Worm (Caenorhabditis elegans) whole organism, young adult: ENCODE data around the gene cbp-1.
A peak's percentile ranks its signal among the peaks of the same experiment; 100 is the strongest.

ENCODE experiments used
- F23B12.7 ChIP-seq: sonication (generic microtip); optimal IDR thresholded peaks from 2 replicates; lab custom pipeline; 2017; ENCODE audit warnings: missing genetic modification characterization, mild to moderate bottlenecking, missing compliant biosample characterization, antibody characterized with exemption, moderate library complexity; ENCODE audit not compliant: insufficient read depth
- F39B2.1 ChIP-seq: fragments of 200-800 bp; sonication (Bioruptor generic); IDR thresholded peaks from 2 replicates; pipeline ENCODE4 v1.3.6; 2022; ENCODE audit warnings: missing genetic modification reagents, missing genetic modification characterization, missing compliant biosample characterization
- K11D2.4 ChIP-seq: fragments of 200-800 bp; sonication (Bioruptor generic); IDR thresholded peaks from 2 replicates; pipeline ENCODE4 v1.3.6; 2022; ENCODE audit warnings: missing genetic modification reagents, missing genetic modification characterization, missing compliant biosample characterization
- Y56A3A.18 ChIP-seq: fragments of 200-800 bp; sonication (Bioruptor generic); IDR thresholded peaks from 2 replicates; pipeline ENCODE4 v1.3.6; 2022; ENCODE audit warnings: missing genetic modification reagents, missing genetic modification characterization, missing compliant biosample characterization
- ama-1 ChIP-seq, 3 experiments: fragments of 150-350 bp in 1 of 3; sonication (generic microtip) in 2 of 3; optimal IDR thresholded peaks; 2 replicates each; lab custom pipeline; 2014 to 2018; ENCODE audit warnings: missing biosample characterization in 2 of 3, missing genetic modification characterization in 2 of 3, missing genetic modification reagents in 2 of 3
- attf-5 ChIP-seq: fragments of 200-800 bp; sonication (Bioruptor generic); optimal IDR thresholded peaks from 2 replicates; lab custom pipeline; 2018; ENCODE audit warnings: mild to moderate bottlenecking, missing genetic modification characterization, missing compliant biosample characterization
- ccch-3 ChIP-seq: fragments of 200-800 bp; sonication (Bioruptor generic); optimal IDR thresholded peaks from 2 replicates; lab custom pipeline; 2018; ENCODE audit warnings: mild to moderate bottlenecking, missing genetic modification characterization, missing compliant biosample characterization
- cebp-1 ChIP-seq, 2 experiments: fragments of 200-800 bp in 1 of 2; sonication (Bioruptor generic) in 1 of 2; sonication (generic microtip) in 1 of 2; IDR thresholded peaks in 1 of 2; optimal IDR thresholded peaks in 1 of 2; 2 replicates each; pipeline versions ENCODE4 v1.3.6 to Lab custom; 2017 to 2022; ENCODE audit warnings: missing compliant biosample characterization in 2 of 2, missing genetic modification characterization in 2 of 2, mild to moderate bottlenecking in 1 of 2, missing genetic modification reagents in 1 of 2, moderate library complexity in 1 of 2
- ceh-27 ChIP-seq: fragments of 200-800 bp; sonication (Bioruptor generic); optimal IDR thresholded peaks from 2 replicates; lab custom pipeline; 2018; ENCODE audit warnings: mild to moderate bottlenecking, missing genetic modification characterization, moderate library complexity, missing compliant biosample characterization
- ceh-79 ChIP-seq: sonication (generic microtip); optimal IDR thresholded peaks from 2 replicates; lab custom pipeline; 2017; ENCODE audit warnings: mild to moderate bottlenecking, missing genetic modification characterization, missing compliant biosample characterization
- chd-7 ChIP-seq: sonication (generic microtip); optimal IDR thresholded peaks from 2 replicates; lab custom pipeline; 2016; ENCODE audit warnings: mild to moderate bottlenecking, missing genetic modification characterization, moderate library complexity, missing compliant biosample characterization
- die-1 ChIP-seq: sonication (generic microtip); optimal IDR thresholded peaks from 2 replicates; lab custom pipeline; 2016; ENCODE audit warnings: missing genotype, mild to moderate bottlenecking, missing genetic modification characterization, missing compliant biosample characterization
- dpff-1 ChIP-seq: sonication (generic microtip); optimal IDR thresholded peaks from 2 replicates; lab custom pipeline; 2017; ENCODE audit warnings: mild to moderate bottlenecking, missing genetic modification characterization, missing compliant biosample characterization
- dpl-1 ChIP-seq: fragments of 150-350 bp; optimal IDR thresholded peaks from 2 replicates; lab custom pipeline; 2014; ENCODE audit warnings: missing biosample characterization, missing genetic modification reagents, missing genetic modification characterization
- egrh-3 ChIP-seq: fragments of 200-800 bp; sonication (Bioruptor generic); IDR thresholded peaks from 2 replicates; pipeline ENCODE4 v1.3.6; 2022; ENCODE audit warnings: missing genetic modification reagents, missing genetic modification characterization, missing compliant biosample characterization
- fkh-3 ChIP-seq: sonication (generic microtip); optimal IDR thresholded peaks from 2 replicates; lab custom pipeline; 2016; ENCODE audit warnings: mild to moderate bottlenecking, missing genetic modification characterization, missing compliant biosample characterization
- gei-17 ChIP-seq: fragments of 200-800 bp; sonication (Bioruptor generic); optimal IDR thresholded peaks from 2 replicates; lab custom pipeline; 2018; ENCODE audit warnings: mild to moderate bottlenecking, missing genetic modification characterization, missing compliant biosample characterization
- hmg-1.2 ChIP-seq: fragments of 200-800 bp; sonication (Bioruptor generic); IDR thresholded peaks from 2 replicates; pipeline ENCODE4 v1.3.6; 2022; ENCODE audit warnings: missing genetic modification reagents, missing genetic modification characterization, missing compliant biosample characterization
- hsf-1 ChIP-seq: fragments of 200-800 bp; sonication (Bioruptor generic); IDR thresholded peaks from 2 replicates; pipeline ENCODE4 v1.3.6; 2022; ENCODE audit warnings: missing genetic modification reagents, missing genetic modification characterization, missing compliant biosample characterization
- lag-1 ChIP-seq: fragments of 200-800 bp; sonication (Bioruptor generic); IDR thresholded peaks from 2 replicates; pipeline ENCODE4 v1.3.6; 2022; ENCODE audit warnings: missing genetic modification reagents, missing genetic modification characterization, missing compliant biosample characterization
- let-526 ChIP-seq: fragments of 200-800 bp; sonication (Bioruptor generic); IDR thresholded peaks from 2 replicates; pipeline ENCODE4 v1.3.6; 2022; ENCODE audit warnings: missing genetic modification reagents, missing genetic modification characterization, missing compliant biosample characterization
- let-607 ChIP-seq, 2 experiments: fragments of 200-800 bp in 1 of 2; sonication (Bioruptor generic) in 1 of 2; sonication (generic microtip) in 1 of 2; optimal IDR thresholded peaks; 2 replicates each; lab custom pipeline; 2016 to 2018; ENCODE audit warnings: mild to moderate bottlenecking in 2 of 2, missing compliant biosample characterization in 2 of 2, missing genetic modification characterization in 2 of 2, moderate library complexity in 2 of 2, missing genotype in 1 of 2
- lin-26 ChIP-seq: fragments of 200-800 bp; sonication (Bioruptor generic); IDR thresholded peaks from 2 replicates; pipeline ENCODE4 v1.3.6; 2022; ENCODE audit warnings: missing genetic modification reagents, missing genetic modification characterization, missing compliant biosample characterization
- lin-40 ChIP-seq: sonication (generic microtip); optimal IDR thresholded peaks from 2 replicates; lab custom pipeline; 2016; ENCODE audit warnings: missing genetic modification characterization, mild to moderate bottlenecking, missing compliant biosample characterization, missing genotype, missing genetic modification reagents
- lin-54 ChIP-seq: fragments of 200-800 bp; sonication (Bioruptor generic); optimal IDR thresholded peaks from 2 replicates; lab custom pipeline; 2018; ENCODE audit warnings: mild to moderate bottlenecking, missing genetic modification characterization, missing compliant biosample characterization
- lir-1 ChIP-seq: fragments of 200-800 bp; sonication (Bioruptor generic); conservative IDR thresholded peaks from 2 replicates; pipeline ENCODE4 v1.3.6; 2022; ENCODE audit warnings: missing genetic modification reagents, missing genetic modification characterization, missing compliant biosample characterization
- madf-6 ChIP-seq: fragments of 200-800 bp; sonication (Bioruptor generic); IDR thresholded peaks from 2 replicates; pipeline ENCODE4 v1.3.6; 2022; ENCODE audit warnings: missing genetic modification reagents, missing genetic modification characterization, missing compliant biosample characterization
- mcd-1 ChIP-seq: fragments of 200-800 bp; sonication (Bioruptor generic); IDR thresholded peaks from 2 replicates; pipeline ENCODE4 v1.3.6; 2022; ENCODE audit warnings: missing genetic modification reagents, missing genetic modification characterization, missing compliant biosample characterization
- nfya-2 ChIP-seq: fragments of 200-800 bp; sonication (Bioruptor generic); IDR thresholded peaks from 2 replicates; pipeline ENCODE4 v1.3.6; 2022; ENCODE audit warnings: missing genetic modification reagents, missing genetic modification characterization, missing compliant biosample characterization
- nfyb-1 ChIP-seq: fragments of 200-800 bp; sonication (Bioruptor generic); IDR thresholded peaks from 2 replicates; pipeline ENCODE4 v1.3.6; 2022; ENCODE audit warnings: missing genetic modification reagents, missing genetic modification characterization, missing compliant biosample characterization
- nhr-179 ChIP-seq: sonication (generic microtip); optimal IDR thresholded peaks from 2 replicates; lab custom pipeline; 2016; ENCODE audit warnings: mild to moderate bottlenecking, missing genetic modification characterization, missing compliant biosample characterization
- nhr-90 ChIP-seq: sonication (generic microtip); optimal IDR thresholded peaks from 2 replicates; lab custom pipeline; 2016; ENCODE audit warnings: missing genotype, mild to moderate bottlenecking, missing genetic modification characterization, missing compliant biosample characterization
- rcor-1 ChIP-seq: fragments of 200-800 bp; sonication (Bioruptor generic); IDR thresholded peaks from 2 replicates; pipeline ENCODE4 v1.3.6; 2022; ENCODE audit warnings: missing genetic modification reagents, missing genetic modification characterization, missing compliant biosample characterization
- somi-1 ChIP-seq: fragments of 200-800 bp; sonication (Bioruptor generic); optimal IDR thresholded peaks from 2 replicates; lab custom pipeline; 2018; ENCODE audit warnings: mild to moderate bottlenecking, missing genetic modification characterization, missing compliant biosample characterization
- unc-130 ChIP-seq: sonication (generic microtip); optimal IDR thresholded peaks from 2 replicates; lab custom pipeline; 2016; ENCODE audit warnings: missing genetic modification reagents, missing genetic modification characterization, missing compliant biosample characterization
- zfh-2 ChIP-seq: fragments of 200-800 bp; sonication (Bioruptor generic); conservative IDR thresholded peaks from 2 replicates; pipeline ENCODE4 v1.3.6; 2022; ENCODE audit warnings: missing genetic modification reagents, missing genetic modification characterization, missing compliant biosample characterization
- zim-3 ChIP-seq: sonication (generic microtip); optimal IDR thresholded peaks from 2 replicates; lab custom pipeline; 2017; ENCODE audit warnings: mild to moderate bottlenecking, missing genetic modification characterization, moderate library complexity, missing compliant biosample characterization
- ztf-18 ChIP-seq: sonication (generic microtip); optimal IDR thresholded peaks from 2 replicates; lab custom pipeline; 2016; ENCODE audit warnings: missing genotype, mild to moderate bottlenecking, missing genetic modification characterization, missing compliant biosample characterization
- ztf-22 ChIP-seq: fragments of 200-800 bp; sonication (Bioruptor generic); optimal IDR thresholded peaks from 2 replicates; lab custom pipeline; 2018; ENCODE audit warnings: mild to moderate bottlenecking, missing genetic modification characterization, moderate library complexity, missing compliant biosample characterization
- ztf-26 ChIP-seq: sonication (generic microtip); optimal IDR thresholded peaks from 2 replicates; lab custom pipeline; 2017; ENCODE audit warnings: missing genetic modification characterization, missing compliant biosample characterization
- ztf-28 ChIP-seq: fragments of 200-800 bp; sonication (Bioruptor generic); IDR thresholded peaks from 2 replicates; pipeline ENCODE4 v1.3.6; 2022; ENCODE audit warnings: missing genetic modification reagents, missing genetic modification characterization, missing compliant biosample characterization
- ztf-6 ChIP-seq: fragments of 200-800 bp; sonication (Bioruptor generic); IDR thresholded peaks from 2 replicates; pipeline ENCODE4 v1.3.6; 2022; ENCODE audit warnings: missing genetic modification reagents, missing genetic modification characterization, missing compliant biosample characterization

The cbp-1 gene

ce11 chrIII:9818763-9819162 is 52.5 kb downstream of the cbp-1 start, which contains the start of gene panl-3 (continued):
- TF ChIP-seq let-607 (tag; optimal IDR thresholded peaks at IDR 0.05; lab: Kevin White, UChicago) = peak; percentile 39 to 46
- TF ChIP-seq ceh-27 (GFP tag; lab: Kevin White, UChicago) = peak; percentile 49
- peak; percentile 36 for TF ChIP-seq somi-1 (GFP tag; lab: Kevin White, UChicago)
- TF ChIP-seq K11D2.4 (GFP tag; lab: Robert Waterston, UW) = no peak
- TF ChIP-seq F23B12.7 (tag; lab: Kevin White, UChicago) = peak; percentile 41
- peak; percentile 46; the same call in 1 of the 2 replicates for TF ChIP-seq mcd-1 (GFP tag; lab: Robert Waterston, UW)
- no peak for TF ChIP-seq Y56A3A.18 (GFP tag; lab: Robert Waterston, UW)
- no peak for TF ChIP-seq unc-130 (GFP tag; lab: Kevin White, UChicago)
- peak; percentile 0 for TF ChIP-seq dpl-1
- no peak for TF ChIP-seq egrh-3
- no peak for TF ChIP-seq lir-1 (GFP tag; lab: Robert Waterston, UW)
- TF ChIP-seq hsf-1 (GFP tag; lab: Robert Waterston, UW) = peak; percentile 26; the same call in 1 of the 2 replicates
- TF ChIP-seq ztf-26 (tag; lab: Kevin White, UChicago) = peak; percentile 4
- peak; percentile 37 for TF ChIP-seq lin-40 (tag; lab: Kevin White, UChicago)
- TF ChIP-seq ztf-18 (tag; lab: Kevin White, UChicago) = peak; percentile 31
- peak; percentile 52 for TF ChIP-seq chd-7
- TF ChIP-seq attf-5 (GFP tag; lab: Kevin White, UChicago) = peak; percentile 88
- TF ChIP-seq ztf-6 (GFP tag; lab: Robert Waterston, UW) = 0 out of 2 replicates have a peak, but pooled peaks have one; percentile 66
- TF ChIP-seq lin-54 (GFP tag; lab: Kevin White, UChicago) = peak; percentile 36
- TF ChIP-seq rcor-1 (GFP tag; lab: Robert Waterston, UW) = peak; percentile 43; the same call in 1 of the 2 replicates
- TF ChIP-seq dpff-1 = no peak
- TF ChIP-seq madf-6 (GFP tag; lab: Robert Waterston, UW) = no peak; the same call in 1 of the 2 replicates
- TF ChIP-seq nfyb-1 (GFP tag; lab: Robert Waterston, UW) = 0 out of 2 replicates have a peak, but pooled peaks have one; percentile 18
- TF ChIP-seq zfh-2 = peak; percentile 83
- TF ChIP-seq ama-1 (optimal IDR thresholded peaks at IDR 0.05; lab: Kevin White, UChicago) = peak; percentile 22
- no peak for TF ChIP-seq ama-1 (GFP tag; optimal IDR thresholded peaks at IDR 0.05; lab: Kevin White, UChicago)
- TF ChIP-seq nhr-179 (tag; lab: Kevin White, UChicago) = no peak
- TF ChIP-seq cebp-1 (GFP tag; IDR thresholded peaks at IDR 0.05; lab: Robert Waterston, UW) = peak; percentile 47; the same call in 1 of the 2 replicates
- TF ChIP-seq cebp-1 (tag; optimal IDR thresholded peaks at IDR 0.05; lab: Kevin White, UChicago) = peak; percentile 64
- TF ChIP-seq hmg-1.2 (GFP tag; lab: Robert Waterston, UW) = peak; percentile 46; the same call in 1 of the 2 replicates
- no peak for TF ChIP-seq nhr-90

- TF ChIP-seq ccch-3 (GFP tag; lab: Kevin White, UChicago) (no peak), let-526 (no peak), F39B2.1 (GFP tag; lab: Robert Waterston, UW) (no peak), unc-130 (GFP tag; lab: Kevin White, UChicago) (no peak), hmg-1.2 (GFP tag; lab: Robert Waterston, UW) (no peak), lag-1 (GFP tag; lab: Robert Waterston, UW) (no peak), rcor-1 (GFP tag; lab: Robert Waterston, UW) (no peak), lin-26 (no peak), fkh-3 (tag; lab: Kevin White, UChicago) (no peak), ztf-28 (no peak), ceh-79 (no peak), K11D2.4 (GFP tag; lab: Robert Waterston, UW) (no peak), zim-3 (no peak), ztf-22 (no peak), gei-17 (GFP tag; lab: Kevin White, UChicago) (no peak), die-1 (no peak), nfya-2 (GFP tag; lab: Robert Waterston, UW) (no peak)
These were observed 56.6 kb downstream of the cbp-1 start, which contains the start of gene arl-5 for ce11 chrIII:9822942-9823341. arl-5 (plus strand) TSS chrIII:9823242.
